Worm (Caenorhabditis elegans) whole organism, L4 larva: ENCODE measurements around the gene H40L08.3.
A peak's percentile ranks its signal among the peaks of the same experiment; 100 is the strongest.

Experiments
- D1046.2 ChIP-seq: fragments of 200-800 bp; sonication (Bioruptor generic); IDR thresholded peaks from 2 replicates; pipeline ENCODE4 v1.3.6; 2022; ENCODE audit warnings: missing genetic modification characterization, missing compliant biosample characterization
- F10B5.3 ChIP-seq: sonication (generic microtip); optimal IDR thresholded peaks from 2 replicates; lab custom pipeline; 2016; ENCODE audit warnings: mild to moderate bottlenecking, missing genetic modification characterization, missing compliant biosample characterization
- F26F4.8 ChIP-seq: fragments of 200-800 bp; sonication (Bioruptor generic); conservative IDR thresholded peaks from 2 replicates; pipeline ENCODE4 v1.3.6; 2022; ENCODE audit warnings: missing genetic modification characterization, missing compliant biosample characterization
- T20F7.1 ChIP-seq: fragments of 200-800 bp; sonication (Bioruptor generic); optimal IDR thresholded peaks from 2 replicates; lab custom pipeline; 2018; ENCODE audit warnings: mild to moderate bottlenecking, missing genetic modification characterization, missing compliant biosample characterization
- T26A8.4 ChIP-seq: fragments of 200-800 bp; sonication (Bioruptor generic); IDR thresholded peaks from 2 replicates; pipeline ENCODE4 v1.3.6; 2022; ENCODE audit warnings: missing genetic modification characterization, missing compliant biosample characterization
- Y48G9A.11 ChIP-seq: fragments of 200-800 bp; sonication (Bioruptor generic); IDR thresholded peaks from 2 replicates; pipeline ENCODE4 v1.3.6; 2022; ENCODE audit warnings: missing genetic modification reagents, missing genetic modification characterization, missing compliant biosample characterization
- Y75B8A.6 ChIP-seq: fragments of 200-800 bp; sonication (Bioruptor generic); IDR thresholded peaks from 2 replicates; pipeline ENCODE4 v1.3.6; 2022; ENCODE audit warnings: missing genetic modification reagents, missing genetic modification characterization, missing compliant biosample characterization
- ZK337.2 ChIP-seq: fragments of 200-800 bp; sonication (Bioruptor generic); IDR thresholded peaks from 2 replicates; pipeline ENCODE4 v1.3.6; 2022; ENCODE audit warnings: missing genetic modification reagents, missing genetic modification characterization, missing compliant biosample characterization
- aha-1 ChIP-seq: fragments of 150-350 bp; peaks from one replicate; lab custom pipeline; 2014; ENCODE audit warnings: missing biosample characterization, missing genetic modification characterization
- ama-1 ChIP-seq: fragments of 150-350 bp; optimal IDR thresholded peaks from 2 replicates; lab custom pipeline; 2014; ENCODE audit warnings: inconsistent platforms, mixed read lengths
- attf-4 ChIP-seq: sonication (generic microtip); optimal IDR thresholded peaks from 3 replicates; lab custom pipeline; 2017; ENCODE audit warnings: missing biosample characterization, missing genetic modification characterization
- ceh-44 ChIP-seq: fragments of 200-800 bp; sonication (Bioruptor generic); IDR thresholded peaks from 2 replicates; pipeline ENCODE4 v1.3.6; 2022; ENCODE audit warnings: missing genetic modification reagents, missing genetic modification characterization, missing compliant biosample characterization
- cey-2 ChIP-seq: sonication (generic microtip); optimal IDR thresholded peaks from 3 replicates; lab custom pipeline; 2017; ENCODE audit warnings: missing genetic modification characterization, mild to moderate bottlenecking, missing compliant biosample characterization, antibody characterized with exemption, borderline replicate concordance; ENCODE audit not compliant: insufficient read depth
- ctbp-1 ChIP-seq: fragments of 200-800 bp; sonication (Bioruptor generic); IDR thresholded peaks from 2 replicates; pipeline ENCODE4 v1.3.6; 2022; ENCODE audit warnings: missing genetic modification reagents, missing genetic modification characterization, missing compliant biosample characterization
- daf-16 ChIP-seq, 3 experiments: sonication (generic microtip); optimal IDR thresholded peaks; 2 replicates each; lab custom pipeline; 2016 to 2017; ENCODE audit warnings: missing genetic modification characterization in 3 of 3, missing genetic modification reagents in 3 of 3, mild to moderate bottlenecking in 2 of 3, missing compliant biosample characterization in 2 of 3, missing biosample characterization in 1 of 3, moderate library complexity in 1 of 3
- dmd-9 ChIP-seq: fragments of 200-800 bp; sonication (Bioruptor generic); IDR thresholded peaks from 2 replicates; pipeline ENCODE4 v1.3.6; 2022; ENCODE audit warnings: missing genetic modification reagents, missing genetic modification characterization, missing compliant biosample characterization
- duxl-1 ChIP-seq: sonication (generic microtip); optimal IDR thresholded peaks from 2 replicates; lab custom pipeline; 2016; ENCODE audit warnings: mild to moderate bottlenecking, missing genetic modification characterization, moderate library complexity, missing compliant biosample characterization; ENCODE audit not compliant: poor library complexity
- dve-1 ChIP-seq: sonication (generic microtip); optimal IDR thresholded peaks from 2 replicates; lab custom pipeline; 2017; ENCODE audit warnings: antibody characterized with exemption, mild to moderate bottlenecking, missing genetic modification characterization, missing compliant biosample characterization; ENCODE audit not compliant: insufficient read depth
- egl-43 ChIP-seq: fragments of 200-800 bp; sonication (Bioruptor generic); IDR thresholded peaks from 2 replicates; pipeline ENCODE4 v1.3.6; 2022; ENCODE audit warnings: missing genetic modification reagents, missing genetic modification characterization, missing compliant biosample characterization
- hif-1 ChIP-seq, 2 experiments: sonication (generic microtip); optimal IDR thresholded peaks; 2 replicates each; lab custom pipeline; 2016 to 2017; ENCODE audit warnings: missing compliant biosample characterization in 2 of 2, missing genetic modification characterization in 2 of 2, missing genetic modification reagents in 2 of 2, missing genotype in 2 of 2, mild to moderate bottlenecking in 1 of 2
- hlh-11 ChIP-seq: fragments of 200-800 bp; sonication (Bioruptor generic); optimal IDR thresholded peaks from 2 replicates; lab custom pipeline; 2018; ENCODE audit warnings: mild to moderate bottlenecking, missing genetic modification characterization, missing compliant biosample characterization
- hlh-30 ChIP-seq: sonication (generic microtip); optimal IDR thresholded peaks from 2 replicates; lab custom pipeline; 2017; ENCODE audit warnings: antibody characterized with exemption, mild to moderate bottlenecking, missing genetic modification characterization, missing compliant biosample characterization; ENCODE audit not compliant: insufficient read depth
- hmg-1.1 ChIP-seq: fragments of 200-800 bp; sonication (Bioruptor generic); IDR thresholded peaks from 2 replicates; pipeline ENCODE4 v1.3.6; 2022; ENCODE audit warnings: missing genetic modification reagents, missing genetic modification characterization, missing compliant biosample characterization
- lim-7 ChIP-seq: fragments of 200-800 bp; sonication (Bioruptor generic); IDR thresholded peaks from 2 replicates; pipeline ENCODE4 v1.3.6; 2022; ENCODE audit warnings: missing genetic modification characterization, missing compliant biosample characterization
- lin-13 ChIP-seq: fragments of 150-350 bp; optimal IDR thresholded peaks from 2 replicates; lab custom pipeline; 2014; ENCODE audit warnings: missing biosample characterization, missing genetic modification reagents, missing genetic modification characterization
- lin-39 ChIP-seq: fragments of 150-350 bp; optimal IDR thresholded peaks from 2 replicates; lab custom pipeline; 2014; ENCODE audit warnings: missing biosample characterization, missing genetic modification reagents, missing genetic modification characterization
- lsy-2 ChIP-seq, 2 experiments: fragments of 150-350 bp in 1 of 2; sonication (generic microtip) in 1 of 2; optimal IDR thresholded peaks; 2 replicates each; lab custom pipeline; 2014 to 2017; ENCODE audit warnings: missing biosample characterization in 2 of 2, missing genetic modification characterization in 2 of 2
- mdl-1 ChIP-seq, 2 experiments: fragments of 150-350 bp in 1 of 2; sonication (generic microtip) in 1 of 2; optimal IDR thresholded peaks; 2 replicates each; lab custom pipeline; 2014 to 2017; ENCODE audit warnings: missing biosample characterization in 2 of 2, missing genetic modification characterization in 2 of 2
- mep-1 ChIP-seq: fragments of 150-350 bp; sonication (generic microtip); optimal IDR thresholded peaks from 3 replicates; lab custom pipeline; 2014; ENCODE audit warnings: missing biosample characterization, missing genetic modification characterization
- mxl-3 ChIP-seq: fragments of 200-800 bp; sonication (Bioruptor generic); optimal IDR thresholded peaks from 2 replicates; lab custom pipeline; 2018; ENCODE audit warnings: mild to moderate bottlenecking, missing genetic modification characterization, missing compliant biosample characterization
- nhr-102 ChIP-seq: sonication (generic microtip); optimal IDR thresholded peaks from 2 replicates; lab custom pipeline; 2016; ENCODE audit warnings: mild to moderate bottlenecking, missing genetic modification characterization, moderate library complexity, missing compliant biosample characterization
- nhr-48 ChIP-seq: sonication (generic microtip); optimal IDR thresholded peaks from 2 replicates; lab custom pipeline; 2016; ENCODE audit warnings: mild to moderate bottlenecking, missing genetic modification characterization, missing compliant biosample characterization
- pqm-1 ChIP-seq: sonication (generic microtip); optimal IDR thresholded peaks from 2 replicates; lab custom pipeline; 2017; ENCODE audit warnings: missing biosample characterization, missing genetic modification characterization
- spr-1 ChIP-seq: sonication (generic microtip); optimal IDR thresholded peaks from 2 replicates; lab custom pipeline; 2016; ENCODE audit warnings: mild to moderate bottlenecking, missing genetic modification characterization, missing compliant biosample characterization
- spr-3 ChIP-seq: fragments of 200-800 bp; sonication (Bioruptor generic); optimal IDR thresholded peaks from 2 replicates; lab custom pipeline; 2018; ENCODE audit warnings: mild to moderate bottlenecking, missing genetic modification characterization, missing compliant biosample characterization
- tag-97 ChIP-seq: fragments of 200-800 bp; sonication (Bioruptor generic); IDR thresholded peaks from 2 replicates; pipeline ENCODE4 v1.3.6; 2022; ENCODE audit warnings: missing genetic modification characterization, missing compliant biosample characterization
- unc-39 ChIP-seq: sonication (generic microtip); optimal IDR thresholded peaks from 2 replicates; lab custom pipeline; 2017; ENCODE audit warnings: missing biosample characterization, missing genetic modification characterization
- zag-1 ChIP-seq: fragments of 150-350 bp; optimal IDR thresholded peaks from 2 replicates; lab custom pipeline; 2014; ENCODE audit warnings: missing biosample characterization, missing genetic modification characterization
- zfp-3 ChIP-seq: fragments of 200-800 bp; sonication (Bioruptor generic); conservative IDR thresholded peaks from 2 replicates; pipeline ENCODE4 v1.3.6; 2022; ENCODE audit warnings: missing genetic modification reagents, missing genetic modification characterization, missing compliant biosample characterization
- zip-2 ChIP-seq: fragments of 150-350 bp; optimal IDR thresholded peaks from 2 replicates; lab custom pipeline; 2014; ENCODE audit warnings: missing biosample characterization, missing genetic modification characterization

H40L08.3 gene

DNA sequence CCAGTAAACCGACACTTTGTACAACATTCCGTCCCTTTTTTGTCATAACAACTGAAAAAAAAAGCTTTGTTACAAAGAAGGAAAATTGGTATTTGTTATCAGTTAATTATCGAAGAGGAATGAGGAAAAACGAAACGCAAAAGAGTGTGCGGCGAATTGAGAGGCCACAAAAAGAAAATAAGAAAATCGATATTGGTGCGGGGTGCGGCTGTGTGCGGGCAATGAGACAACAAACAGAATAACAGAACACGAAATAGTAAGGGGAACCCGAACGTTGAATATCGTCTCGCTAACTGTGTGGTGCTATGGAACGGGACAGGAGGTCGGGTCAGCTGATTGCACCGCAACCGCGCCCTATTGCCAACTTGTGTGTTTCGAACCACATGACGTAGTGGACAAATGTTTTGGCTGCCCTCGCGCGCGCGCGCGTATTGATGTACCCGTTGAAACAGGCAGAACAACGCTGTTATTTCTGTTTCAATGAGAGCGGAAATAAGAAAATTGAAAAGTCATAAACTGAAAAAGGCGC is 35.3 kb downstream of the H40L08.3 start, which contains the start of gene C18B12.4 (continued):
- TF ChIP-seq hif-1 (tag; optimal IDR thresholded peaks at IDR 0.05; lab: Kevin White, UChicago) = peak in 1 of 2 experiments; percentile 82
- peak; percentile 52; the same call in 1 of the 2 replicates for TF ChIP-seq ctbp-1 (GFP tag; lab: Robert Waterston, UW)
- no peak for TF ChIP-seq F26F4.8

DNA sequence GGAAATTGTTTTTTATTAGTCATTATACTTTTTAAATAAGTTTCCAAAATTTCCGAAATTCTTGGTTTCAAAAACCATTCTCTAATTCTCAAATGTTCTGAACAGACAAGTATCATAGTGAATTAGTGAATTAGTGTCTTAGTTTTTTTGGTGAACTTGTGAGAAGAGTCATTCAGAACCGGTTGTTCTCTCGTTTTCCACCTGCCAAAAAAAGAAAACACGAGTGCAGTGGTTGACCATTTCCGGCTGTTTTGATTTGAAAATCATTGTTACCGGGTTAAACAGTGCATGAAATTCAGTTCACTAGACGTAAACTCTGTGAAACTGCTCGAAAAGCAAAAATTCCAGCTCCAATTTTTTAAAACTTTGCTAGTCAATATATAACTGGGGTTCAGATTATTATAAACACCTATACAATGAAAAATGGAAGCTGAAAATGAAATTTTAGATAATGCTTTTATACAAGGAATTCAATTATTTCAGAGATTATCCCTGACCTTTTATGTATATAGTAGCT is 36.1 kb downstream of the H40L08.3 start:
- TF ChIP-seq aha-1 = peak; percentile 91
- TF ChIP-seq duxl-1 (tag; lab: Kevin White, UChicago) = no peak

DNA sequence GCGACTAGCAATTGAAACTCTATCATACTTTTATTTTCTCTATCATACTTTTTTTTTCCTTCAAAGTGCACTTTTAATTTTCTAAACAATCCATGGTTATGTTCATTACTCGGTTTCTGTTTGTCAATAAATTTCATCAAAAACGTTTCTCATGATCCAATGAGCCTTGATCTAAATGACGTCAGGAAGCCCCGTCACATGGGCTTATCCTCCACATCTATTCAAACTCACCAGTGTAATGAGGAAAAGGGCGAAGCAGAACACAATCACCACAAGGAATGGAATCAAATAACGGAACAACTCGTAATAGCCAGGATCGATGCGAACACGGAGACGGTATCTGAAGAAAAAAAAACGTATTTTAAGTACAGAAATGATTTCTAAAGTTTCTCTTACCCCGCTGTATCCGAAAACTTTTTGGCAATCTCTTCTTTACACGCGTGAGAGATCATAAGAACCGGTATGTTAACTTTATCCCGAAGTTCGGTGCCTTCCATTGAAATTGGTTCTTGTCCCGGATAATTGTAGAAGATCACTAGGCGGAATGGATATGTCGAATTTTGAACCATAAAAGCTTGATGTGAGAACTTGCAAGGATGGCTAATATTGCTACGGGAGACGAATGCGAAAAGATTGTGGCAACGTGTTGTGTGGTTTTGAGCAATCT is 36.7 kb downstream of the H40L08.3 start:
- TF ChIP-seq ctbp-1 (GFP tag; lab: Robert Waterston, UW) = no peak
- peak; percentile 15 for TF ChIP-seq hlh-11 (tag; lab: Kevin White, UChicago)
- TF ChIP-seq Y75B8A.6 (GFP tag; lab: Robert Waterston, UW) = no peak
- no peak for TF ChIP-seq mdl-1 (tag; optimal IDR thresholded peaks at IDR 0.05; lab: Kevin White, UChicago)
- no peak for TF ChIP-seq nhr-48 (tag; lab: Kevin White, UChicago)
- TF ChIP-seq mxl-3 (GFP tag; lab: Kevin White, UChicago) = no peak
- peak in 1 of 2 experiments; percentile 72 for TF ChIP-seq daf-16 (GFP tag; optimal IDR thresholded peaks at IDR 0.05; lab: Kevin White, UChicago)
- TF ChIP-seq daf-16 (tag; optimal IDR thresholded peaks at IDR 0.05; lab: Kevin White, UChicago) = no peak
- no peak for TF ChIP-seq ZK337.2 (GFP tag; lab: Robert Waterston, UW)
- 0 out of 2 replicates have a peak, but pooled peaks have one; percentile 29 for TF ChIP-seq T26A8.4 (GFP tag; lab: Robert Waterston, UW)
- TF ChIP-seq F10B5.3 (tag; lab: Kevin White, UChicago) = no peak
- peak; percentile 21 for TF ChIP-seq hlh-30 (tag; lab: Kevin White, UChicago)

ce11 chrX:15036287-15036686 is 39.6 kb downstream of the H40L08.3 start:
- TF ChIP-seq D1046.2 (GFP tag; lab: Robert Waterston, UW) = no peak
- no peak for TF ChIP-seq zfp-3 (GFP tag; lab: Robert Waterston, UW)
- no peak for TF ChIP-seq pqm-1 (tag; lab: Kevin White, UChicago)
- no peak for TF ChIP-seq lin-39 (tag; lab: Kevin White, UChicago)
- no peak for TF ChIP-seq cey-2 (tag; lab: Kevin White, UChicago)
- TF ChIP-seq tag-97 (GFP tag; lab: Robert Waterston, UW) = no peak
- TF ChIP-seq ama-1 (lab: Kevin White, UChicago) = no peak
- TF ChIP-seq nhr-48 (tag; lab: Kevin White, UChicago) = peak; percentile 6
- TF ChIP-seq dve-1 (tag; lab: Kevin White, UChicago) = no peak
- TF ChIP-seq lsy-2 (tag; optimal IDR thresholded peaks at IDR 0.05; lab: Kevin White, UChicago) = peak in 1 of 2 experiments; percentile 18
- TF ChIP-seq nhr-102 = peak; percentile 3
- TF ChIP-seq hif-1 (tag; optimal IDR thresholded peaks at IDR 0.05; lab: Kevin White, UChicago) = no peak
- TF ChIP-seq zag-1 (tag; lab: Kevin White, UChicago) = no peak
- no peak for TF ChIP-seq unc-39 (tag; lab: Kevin White, UChicago)
- no peak for TF ChIP-seq spr-1 (tag; lab: Kevin White, UChicago)
- no peak for TF ChIP-seq attf-4 (tag; lab: Kevin White, UChicago)
- TF ChIP-seq hmg-1.1 = no peak
- TF ChIP-seq daf-16 (GFP tag; optimal IDR thresholded peaks at IDR 0.05; lab: Kevin White, UChicago) = peak in 1 of 2 experiments; percentile 25
- no peak for TF ChIP-seq daf-16 (tag; optimal IDR thresholded peaks at IDR 0.05; lab: Kevin White, UChicago)
- TF ChIP-seq ceh-44 (GFP tag; lab: Robert Waterston, UW) = no peak
- no peak for TF ChIP-seq hlh-30 (tag; lab: Kevin White, UChicago)
- TF ChIP-seq dmd-9 (GFP tag; lab: Robert Waterston, UW) = no peak
- no peak for TF ChIP-seq spr-3 (GFP tag; lab: Kevin White, UChicago)
- peak; percentile 30 for TF ChIP-seq zip-2 (tag; lab: Kevin White, UChicago)
- TF ChIP-seq egl-43 (GFP tag; lab: Robert Waterston, UW) = no peak
- TF ChIP-seq hlh-11 (tag; lab: Kevin White, UChicago) = no peak
- no peak for TF ChIP-seq lim-7 (GFP tag; lab: Robert Waterston, UW)
- TF ChIP-seq lin-13 = no peak
- no peak for TF ChIP-seq Y48G9A.11 (GFP tag; lab: Robert Waterston, UW)
- no peak for TF ChIP-seq F10B5.3 (tag; lab: Kevin White, UChicago)
- TF ChIP-seq T20F7.1 (GFP tag; lab: Kevin White, UChicago) = no peak
- TF ChIP-seq mep-1 (tag; lab: Kevin White, UChicago) = peak; percentile 47
